Worm (Caenorhabditis elegans): ENCODE data around the gene R05A10.3.

R05A10.3 gene

DNA sequence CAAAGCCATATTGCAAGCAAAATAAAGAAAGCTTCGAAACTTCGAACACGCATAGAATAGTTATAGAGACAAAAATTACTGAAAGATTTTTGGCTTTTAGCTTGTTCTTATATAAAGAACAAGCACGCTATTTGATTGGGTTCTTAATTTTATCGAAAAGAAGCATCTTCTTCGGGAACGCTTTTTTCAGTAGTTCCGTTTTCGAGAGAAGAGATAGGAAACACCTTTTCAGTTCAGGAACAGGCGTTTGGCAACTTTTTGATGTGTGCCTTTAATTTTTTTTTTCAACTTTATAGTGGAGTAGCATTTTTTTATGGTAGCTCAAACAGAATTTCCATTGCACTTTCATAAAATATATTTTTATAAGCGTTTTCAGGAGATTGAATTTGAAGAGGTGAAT, 13.5 kb downstream of the R05A10.3 start, which contains the start of gene R05A10.7:
TSS of gene R05A10.7 (minus strand) at position 101 of the 400 bp plus-strand sequence.
- TF ChIP-seq F13C5.2 (tag; optimal IDR thresholded peaks at IDR 0.05), result no peak
- TF ChIP-seq ets-7 (tag; optimal IDR thresholded peaks at IDR 0.05), result no peak
- no peak for TF ChIP-seq aly-1 (tag; optimal IDR thresholded peaks at IDR 0.05)
- TF ChIP-seq pes-1 (GFP tag; IDR thresholded peaks at IDR 0.05), result no peak
- no peak for TF ChIP-seq scrt-1 (GFP tag; IDR thresholded peaks at IDR 0.05)
- no peak for TF ChIP-seq tbx-37 (GFP tag; conservative IDR thresholded peaks at IDR 0.05)
- TF ChIP-seq ama-1 (optimal IDR thresholded peaks at IDR 0.05), result no peak
- TF ChIP-seq hmbx-1 (tag; optimal IDR thresholded peaks at IDR 0.05), result no peak

DNA sequence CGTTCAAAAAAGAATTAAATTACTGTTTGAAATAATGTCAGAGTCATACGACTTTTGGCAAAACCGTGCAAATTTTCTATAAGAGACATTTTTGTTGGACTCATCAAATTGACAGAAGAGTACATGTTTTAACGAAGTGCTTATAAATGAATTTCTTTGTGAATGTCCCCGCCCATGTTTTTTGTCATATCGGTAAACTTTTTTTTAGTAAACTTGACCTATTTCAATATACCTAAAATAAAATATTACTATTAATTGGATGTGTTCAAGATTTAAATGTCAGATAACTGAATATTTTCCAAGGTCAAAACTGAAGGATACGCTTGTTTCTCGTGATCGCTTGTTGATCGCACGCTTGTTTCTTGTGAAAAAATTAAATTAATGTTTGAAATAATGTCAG, 18.2 kb downstream of the R05A10.3 start, which contains the start of gene R05A10.8:
TSS of gene R05A10.8 (minus strand) at position 101 of the 400 bp plus-strand sequence.
- TF ChIP-seq ama-1 (optimal IDR thresholded peaks at IDR 0.05) (no peak), aly-1 (tag; optimal IDR thresholded peaks at IDR 0.05) (no peak), hnd-1 (tag; optimal IDR thresholded peaks at IDR 0.05) (no peak), pes-1 (GFP tag; IDR thresholded peaks at IDR 0.05) (no peak), scrt-1 (GFP tag; IDR thresholded peaks at IDR 0.05) (no peak), ceh-36 (tag; optimal IDR thresholded peaks at IDR 0.05) (no peak), F13C5.2 (tag; optimal IDR thresholded peaks at IDR 0.05) (no peak), tbx-11 (GFP tag; IDR thresholded peaks at IDR 0.05) (no peak), ets-7 (tag; optimal IDR thresholded peaks at IDR 0.05) (no peak), tra-4 (tag; optimal IDR thresholded peaks at IDR 0.05) (no peak), hmbx-1 (tag; optimal IDR thresholded peaks at IDR 0.05) (no peak), tbx-37 (GFP tag; conservative IDR thresholded peaks at IDR 0.05) (no peak), sea-1 (GFP tag; conservative IDR thresholded peaks at IDR 0.05) (no peak), flt-1 (GFP tag; IDR thresholded peaks at IDR 0.05) (no peak), B0310.2 (tag; optimal IDR thresholded peaks at IDR 0.05) (no peak), ceh-13 (GFP tag; optimal IDR thresholded peaks at IDR 0.05) (no peak), hmg-4 (GFP tag; optimal IDR thresholded peaks at IDR 0.05) (no peak)

DNA sequence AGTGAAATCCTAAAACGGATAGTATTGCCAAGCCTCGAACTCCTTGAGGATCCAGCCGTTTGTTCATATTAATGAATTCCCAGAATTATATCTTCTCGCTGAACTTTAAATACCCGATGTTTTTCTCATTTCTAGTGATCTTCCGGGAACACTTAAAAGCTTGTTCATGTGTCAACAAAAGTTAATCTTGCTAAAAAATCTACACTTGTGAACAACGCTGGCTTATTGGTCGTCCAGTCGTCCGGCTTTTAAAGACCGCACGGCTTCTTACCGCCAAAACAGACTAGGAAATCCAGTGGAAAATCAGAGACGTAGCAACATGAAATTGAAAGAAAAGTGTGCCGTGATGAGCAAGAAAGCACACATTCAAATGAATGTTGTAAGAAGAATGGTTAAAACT, 23.0 kb downstream of the R05A10.3 start, which contains the start of gene oac-38:
TSS of gene oac-38 (minus strand) at position 101 of the 400 bp plus-strand sequence.
- TF ChIP-seq flt-1 (GFP tag; IDR thresholded peaks at IDR 0.05), result no peak

DNA sequence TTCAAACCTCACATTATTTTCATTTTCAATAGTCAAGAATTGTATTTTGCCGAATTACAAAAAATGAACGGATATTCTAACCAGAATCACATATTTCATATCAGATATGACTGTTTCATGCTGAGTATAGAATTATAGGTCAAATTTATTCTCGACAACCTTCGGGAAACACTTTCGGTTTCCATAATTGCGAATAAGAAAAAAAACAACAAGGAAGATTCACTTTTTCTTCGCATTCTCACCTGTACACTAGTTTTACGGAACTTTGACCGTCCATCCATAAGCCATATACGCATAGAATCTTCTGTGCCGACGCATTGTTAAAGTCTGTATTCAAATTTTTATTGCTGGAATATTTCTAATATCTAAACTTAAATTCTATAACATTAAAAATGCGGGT, 30.7 kb downstream of the R05A10.3 start, which contains the start of gene oac-37:
TSS of gene oac-37 (plus strand) at position 301 of the 400 bp plus-strand sequence.
- TF ChIP-seq ama-1 (optimal IDR thresholded peaks at IDR 0.05) (no peak), hmg-4 (GFP tag; optimal IDR thresholded peaks at IDR 0.05) (no peak), B0310.2 (tag; optimal IDR thresholded peaks at IDR 0.05) (no peak), scrt-1 (GFP tag; IDR thresholded peaks at IDR 0.05) (no peak), hmbx-1 (tag; optimal IDR thresholded peaks at IDR 0.05) (no peak), flt-1 (GFP tag; IDR thresholded peaks at IDR 0.05) (no peak), ceh-13 (GFP tag; optimal IDR thresholded peaks at IDR 0.05) (no peak), tra-4 (tag; optimal IDR thresholded peaks at IDR 0.05) (no peak), pes-1 (GFP tag; IDR thresholded peaks at IDR 0.05) (no peak), tbx-11 (GFP tag; IDR thresholded peaks at IDR 0.05) (no peak), F13C5.2 (tag; optimal IDR thresholded peaks at IDR 0.05) (no peak), tbx-37 (GFP tag; conservative IDR thresholded peaks at IDR 0.05) (no peak), ceh-36 (tag; optimal IDR thresholded peaks at IDR 0.05) (no peak), ets-7 (tag; optimal IDR thresholded peaks at IDR 0.05) (no peak)

DNA sequence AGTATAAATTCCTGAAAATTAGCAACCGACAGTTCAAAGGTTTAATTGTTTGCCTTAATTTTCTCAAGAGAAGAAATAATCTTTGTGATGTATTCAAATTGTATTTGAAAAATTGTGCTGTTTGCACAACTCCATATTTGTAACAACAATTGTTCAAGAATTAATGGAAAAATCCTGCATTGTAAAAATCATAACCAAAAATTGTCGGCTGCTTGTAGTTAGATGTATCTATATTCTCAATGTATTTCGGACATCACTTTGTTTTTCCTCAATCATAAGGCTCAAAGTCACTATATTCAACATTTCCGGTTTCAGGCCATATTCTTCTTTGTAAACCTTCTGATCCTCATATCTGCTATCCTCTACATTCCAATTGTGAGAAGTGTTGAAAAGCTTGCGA, 33.2 kb downstream of the R05A10.3 start:
- TF ChIP-seq pes-1 (GFP tag; IDR thresholded peaks at IDR 0.05), result no peak
- TF ChIP-seq scrt-1 (GFP tag; IDR thresholded peaks at IDR 0.05), result no peak
- no peak for TF ChIP-seq ceh-36 (tag; optimal IDR thresholded peaks at IDR 0.05)
- no peak for TF ChIP-seq hmbx-1 (tag; optimal IDR thresholded peaks at IDR 0.05)

DNA sequence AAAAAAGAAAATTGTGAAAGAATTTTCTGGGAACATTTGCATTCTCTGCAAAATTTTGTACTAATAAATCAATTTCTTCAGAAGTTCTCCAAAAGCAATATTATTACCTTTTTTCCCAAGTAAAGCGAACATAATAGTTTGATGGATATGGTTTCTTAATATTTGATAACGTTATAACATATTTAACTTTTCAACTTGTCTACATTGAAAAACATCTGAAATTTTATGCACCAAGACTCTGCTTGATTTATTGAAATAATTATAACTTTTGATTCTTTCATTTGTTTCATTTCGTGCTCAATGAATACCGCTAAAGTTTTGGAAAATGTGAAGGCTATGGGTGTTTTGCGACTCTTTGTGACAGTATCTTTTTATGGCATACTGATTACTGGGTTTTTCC, 39.2 kb downstream of the R05A10.3 start, which contains the start of gene srz-31:
TSS of gene srz-31 (plus strand) at position 301 of the 400 bp plus-strand sequence.
- no peak for TF ChIP-seq pes-1 (GFP tag; IDR thresholded peaks at IDR 0.05)
- TF ChIP-seq ceh-13 (GFP tag; optimal IDR thresholded peaks at IDR 0.05), result no peak
- no peak for TF ChIP-seq tbx-11 (GFP tag; IDR thresholded peaks at IDR 0.05)
- no peak for TF ChIP-seq sea-1 (GFP tag; conservative IDR thresholded peaks at IDR 0.05)
- TF ChIP-seq B0310.2 (tag; optimal IDR thresholded peaks at IDR 0.05), result no peak
- no peak for TF ChIP-seq ama-1 (optimal IDR thresholded peaks at IDR 0.05)
- no peak for TF ChIP-seq scrt-1 (GFP tag; IDR thresholded peaks at IDR 0.05)
- no peak for TF ChIP-seq ceh-36 (tag; optimal IDR thresholded peaks at IDR 0.05)
- no peak for TF ChIP-seq tbx-37 (GFP tag; conservative IDR thresholded peaks at IDR 0.05)
- TF ChIP-seq flt-1 (GFP tag; IDR thresholded peaks at IDR 0.05), result no peak
- no peak for TF ChIP-seq F13C5.2 (tag; optimal IDR thresholded peaks at IDR 0.05)
- TF ChIP-seq hmg-4 (GFP tag; optimal IDR thresholded peaks at IDR 0.05), result no peak
- no peak for TF ChIP-seq hmbx-1 (tag; optimal IDR thresholded peaks at IDR 0.05)

DNA sequence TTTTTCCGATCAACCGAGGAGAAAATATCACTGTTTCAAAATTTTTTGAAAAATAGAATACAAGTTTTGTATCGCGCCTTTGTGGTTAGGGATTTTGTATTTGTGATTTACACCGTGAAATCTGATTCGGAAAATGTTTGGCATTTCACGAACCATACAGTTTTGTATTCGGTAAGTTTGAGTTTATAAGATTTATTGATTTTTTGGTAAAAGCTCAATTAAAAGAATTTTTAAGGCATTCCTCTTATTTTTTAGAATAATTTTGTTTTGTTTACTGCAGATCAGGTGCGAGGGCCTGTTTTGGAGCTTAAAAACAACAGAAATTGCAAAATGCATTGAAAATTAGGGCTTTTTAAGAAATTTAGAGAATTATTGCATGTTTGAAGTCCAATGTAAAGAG, 42.9 kb downstream of the R05A10.3 start:
- TF ChIP-seq pes-1 (GFP tag; IDR thresholded peaks at IDR 0.05), result no peak
- TF ChIP-seq hnd-1 (tag; optimal IDR thresholded peaks at IDR 0.05), result no peak
- TF ChIP-seq tbx-11 (GFP tag; IDR thresholded peaks at IDR 0.05), result no peak
- no peak for TF ChIP-seq ceh-13 (GFP tag; optimal IDR thresholded peaks at IDR 0.05)
- no peak for TF ChIP-seq F13C5.2 (tag; optimal IDR thresholded peaks at IDR 0.05)
- no peak for TF ChIP-seq ceh-36 (tag; optimal IDR thresholded peaks at IDR 0.05)
- TF ChIP-seq ets-7 (tag; optimal IDR thresholded peaks at IDR 0.05), result no peak
- TF ChIP-seq sea-1 (GFP tag; conservative IDR thresholded peaks at IDR 0.05), result no peak
- no peak for TF ChIP-seq ama-1 (optimal IDR thresholded peaks at IDR 0.05)
- TF ChIP-seq flt-1 (GFP tag; IDR thresholded peaks at IDR 0.05), result no peak

DNA sequence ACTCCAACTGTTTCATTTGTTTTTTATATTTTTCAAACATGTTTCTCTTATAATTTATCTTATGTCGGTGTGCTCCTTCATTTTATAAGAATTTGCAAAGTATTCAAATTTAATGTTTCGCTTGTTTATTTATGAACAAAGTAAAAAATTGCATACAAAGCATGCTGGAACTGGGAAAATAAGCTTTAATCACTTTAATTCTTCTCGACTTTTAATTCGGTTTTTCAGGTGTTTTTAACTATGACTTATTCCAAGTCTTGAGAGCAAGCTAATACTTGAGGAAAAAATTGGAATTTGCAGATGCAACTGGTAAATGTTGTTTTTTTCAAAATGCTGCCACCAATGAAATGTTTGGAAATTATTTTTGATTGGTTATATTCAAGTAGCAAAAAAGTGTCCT, 44.5 kb downstream of the R05A10.3 start, which contains the start of gene srz-59:
TSS of gene srz-59 (plus strand) at position 301 of the 400 bp plus-strand sequence.
- TF ChIP-seq tbx-11 (GFP tag; IDR thresholded peaks at IDR 0.05), result no peak
- no peak for TF ChIP-seq hmg-4 (GFP tag; optimal IDR thresholded peaks at IDR 0.05)
- no peak for TF ChIP-seq pes-1 (GFP tag; IDR thresholded peaks at IDR 0.05)
- TF ChIP-seq hmbx-1 (tag; optimal IDR thresholded peaks at IDR 0.05), result no peak
- TF ChIP-seq ets-7 (tag; optimal IDR thresholded peaks at IDR 0.05), result no peak
- no peak for TF ChIP-seq ceh-13 (GFP tag; optimal IDR thresholded peaks at IDR 0.05)
- TF ChIP-seq B0310.2 (tag; optimal IDR thresholded peaks at IDR 0.05), result no peak
- TF ChIP-seq hnd-1 (tag; optimal IDR thresholded peaks at IDR 0.05), result no peak
- no peak for TF ChIP-seq sea-1 (GFP tag; conservative IDR thresholded peaks at IDR 0.05)
- no peak for TF ChIP-seq tbx-37 (GFP tag; conservative IDR thresholded peaks at IDR 0.05)
- no peak for TF ChIP-seq scrt-1 (GFP tag; IDR thresholded peaks at IDR 0.05)
- no peak for TF ChIP-seq ceh-36 (tag; optimal IDR thresholded peaks at IDR 0.05)

Measured in whole organism, early embryonic.